Fruit fly (Drosophila melanogaster) whole organism: ENCODE data around the gene ppk23.

Experiments
- CG8478 ChIP-seq: fragments of >200 bp; optimal IDR thresholded peaks from 2 replicates; lab custom pipeline; 2018; ENCODE audit warnings: inconsistent platforms
- pan ChIP-seq: fragments of >200 bp; optimal IDR thresholded peaks from 2 replicates; lab custom pipeline; 2017

- TF ChIP-seq CG8478 (lab: Kevin White, UChicago), result no peak
- TF ChIP-seq pan, result peak; percentile 83
These were observed 26.8 kb upstream of the ppk23 start for dm6 chrX:17595822-17596221.
